Worm (Caenorhabditis elegans): Measurements from ENCODE around the gene fars-2.

ce11 chrV:19848014-19848413 lies 59.2 kb downstream of the fars-2 start, which contains the start of gene Y116F11B.7:
- TF ChIP-seq elt-1 (tag; optimal IDR thresholded peaks at IDR 0.05; ENCODE audit: borderline replicate concordance, insufficient read depth) (no peak), sptf-1 (tag; optimal IDR thresholded peaks at IDR 0.05) (no peak), snpc-4 (tag; optimal IDR thresholded peaks at IDR 0.05) (no peak), unc-62 (GFP tag; optimal IDR thresholded peaks at IDR 0.05) (no peak), mab-5 (tag; optimal IDR thresholded peaks at IDR 0.05) (no peak)
